Fruit fly (Drosophila melanogaster): ENCODE results near the gene Fim.

Fim gene

dm6 chrX:17302202-17303061 is 703 bp upstream of the Fim start (continued):
- TF ChIP-seq gfzf (GFP tag; optimal IDR thresholded peaks at IDR 0.05), result peak; percentile 84
- no peak for TF ChIP-seq Lpt (GFP tag; optimal IDR thresholded peaks at IDR 0.05)
- peak; percentile 1 for TF ChIP-seq CG34376 (GFP tag; optimal IDR thresholded peaks at IDR 0.05)
- TF ChIP-seq CG34422 (GFP tag; IDR thresholded peaks at IDR 0.05), result peak; percentile 71; the same call in 1 of the 3 replicates
- TF ChIP-seq chinmo (GFP tag; IDR thresholded peaks at IDR 0.05; ENCODE audit: partially characterized antibody), result peak; percentile 78; the same call in 1 of the 4 replicates
- TF ChIP-seq CG1233 (GFP tag; optimal IDR thresholded peaks at IDR 0.05), result no peak
- TF ChIP-seq H2.0 (GFP tag; IDR thresholded peaks at IDR 0.05), result no peak
- TF ChIP-seq CG7839 (tag; optimal IDR thresholded peaks at IDR 0.05), result no peak
- no peak for TF ChIP-seq CG9876 (GFP tag; optimal IDR thresholded peaks at IDR 0.05)
- TF ChIP-seq Six4 (GFP tag; optimal IDR thresholded peaks at IDR 0.05), result no peak
- TF ChIP-seq MBD-R2 (GFP tag; IDR thresholded peaks at IDR 0.05), result peak; percentile 26
- peak; percentile 13 for TF ChIP-seq sd (tag; optimal IDR thresholded peaks at IDR 0.05)
- TF ChIP-seq CG9797 (GFP tag; optimal IDR thresholded peaks at IDR 0.05), result peak; percentile 62
- peak; percentile 38 for TF ChIP-seq Sin3A (optimal IDR thresholded peaks at IDR 0.05)
- peak; percentile 50; the same call in 1 of the 2 replicates for TF ChIP-seq CG13287 (GFP tag; IDR thresholded peaks at IDR 0.05; ENCODE audit: partially characterized antibody)
- TF ChIP-seq Med (GFP tag), result peak; percentile 72
- TF ChIP-seq CG12659 (GFP tag; optimal IDR thresholded peaks at IDR 0.05), result peak; percentile 1
- peak; percentile 56 for TF ChIP-seq gcm (GFP tag; optimal IDR thresholded peaks at IDR 0.05)
- no peak for TF ChIP-seq CG10209 (GFP tag; optimal IDR thresholded peaks at IDR 0.05)
- peak; percentile 48; the same call in 2 of the 3 replicates for TF ChIP-seq CG34224 (GFP tag; IDR thresholded peaks at IDR 0.05; ENCODE audit: partially characterized antibody)
- TF ChIP-seq cg (GFP tag; optimal IDR thresholded peaks at IDR 0.05), result peak; percentile 90
- TF ChIP-seq sens-2 (GFP tag; IDR thresholded peaks at IDR 0.05), result no peak
- peak; percentile 26 for TF ChIP-seq pzg (GFP tag; optimal IDR thresholded peaks at IDR 0.05)
- peak; percentile 82 for TF ChIP-seq CG4360 (GFP tag; IDR thresholded peaks at IDR 0.05)
- no peak for TF ChIP-seq ase (GFP tag; IDR thresholded peaks at IDR 0.05)
- peak; percentile 60 for TF ChIP-seq BEAF-32 (GFP tag; optimal IDR thresholded peaks at IDR 0.05)
- TF ChIP-seq Opbp (GFP tag; IDR thresholded peaks at IDR 0.05; ENCODE audit: partially characterized antibody), result 0 out of 3 replicates have a peak, but pooled peaks have one; percentile 34
- peak; percentile 59 for TF ChIP-seq sens (GFP tag)
- TF ChIP-seq E2f2 (GFP tag; IDR thresholded peaks at IDR 0.05), result peak; percentile 31
- no peak for TF ChIP-seq gro (GFP tag; optimal IDR thresholded peaks at IDR 0.05)
- TF ChIP-seq MESR4 (GFP tag; optimal IDR thresholded peaks at IDR 0.05), result peak; percentile 91
- peak in 1 of 2 experiments; percentile 100 for TF ChIP-seq Hr78 (GFP tag; optimal IDR thresholded peaks at IDR 0.05)
- peak; percentile 31; the same call in 1 of the 2 replicates for TF ChIP-seq vvl (GFP tag; IDR thresholded peaks at IDR 0.05)
- TF ChIP-seq twi (tag; optimal IDR thresholded peaks at IDR 0.05), result peak; percentile 27
- TF ChIP-seq tll (GFP tag; optimal IDR thresholded peaks at IDR 0.05), result no peak
- TF ChIP-seq YL-1 (GFP tag; optimal IDR thresholded peaks at IDR 0.05), result peak; percentile 50
- peak; percentile 18 for TF ChIP-seq CG2712 (tag; optimal IDR thresholded peaks at IDR 0.05)
- peak; percentile 36; the same call in 1 of the 3 replicates for TF ChIP-seq Aef1 (GFP tag; IDR thresholded peaks at IDR 0.05)
- TF ChIP-seq crp (GFP tag; optimal IDR thresholded peaks at IDR 0.05), result peak in 1 of 2 experiments; percentile 5
- TF ChIP-seq Sry-δ (GFP tag; optimal IDR thresholded peaks at IDR 0.05), result peak; percentile 13
- peak; percentile 13 for TF ChIP-seq Myb (GFP tag; optimal IDR thresholded peaks at IDR 0.05)
- peak; percentile 33; the same call in 1 of the 2 replicates for TF ChIP-seq Scr (GFP tag; IDR thresholded peaks at IDR 0.05; ENCODE audit: partially characterized antibody)
- TF ChIP-seq row (GFP tag; IDR thresholded peaks at IDR 0.05), result 0 out of 3 replicates have a peak, but pooled peaks have one; percentile 28
- TF ChIP-seq hkb (optimal IDR thresholded peaks at IDR 0.05), result no peak
- 0 out of 2 replicates have a peak, but pooled peaks have one; percentile 28 for TF ChIP-seq hkb (GFP tag; IDR thresholded peaks at IDR 0.05)

All from whole organism, embryonic.